Worm (Caenorhabditis elegans): ENCODE measurements around the gene F36H5.18.

Gene F36H5.18

ce11 chrII:1742535-1742934 is 17.2 kb upstream of the F36H5.18 start, which contains the start of gene F36H5.12:
F36H5.12 (plus strand) TSS chrII:1742835.
- TF ChIP-seq ama-1 (optimal IDR thresholded peaks at IDR 0.05) (no peak), nhr-20 (tag; optimal IDR thresholded peaks at IDR 0.05) (no peak), nhr-85 (tag) (no peak), snpc-4 (tag; optimal IDR thresholded peaks at IDR 0.05) (no peak), mep-1 (tag; optimal IDR thresholded peaks at IDR 0.05) (no peak), mab-9 (GFP tag; IDR thresholded peaks at IDR 0.05) (no peak), fkh-10 (GFP tag; optimal IDR thresholded peaks at IDR 0.05) (no peak), lin-39 (tag; optimal IDR thresholded peaks at IDR 0.05) (no peak), sptf-1 (tag; optimal IDR thresholded peaks at IDR 0.05) (no peak), ces-1 (GFP tag; optimal IDR thresholded peaks at IDR 0.05) (no peak), sup-37 (GFP tag; optimal IDR thresholded peaks at IDR 0.05) (no peak), egl-27 (tag; optimal IDR thresholded peaks at IDR 0.05) (no peak)

- TF ChIP-seq nhr-11 (tag; optimal IDR thresholded peaks at IDR 0.05) (no peak), rnt-1 (tag; optimal IDR thresholded peaks at IDR 0.05) (no peak), Y116A8C.19 (tag; optimal IDR thresholded peaks at IDR 0.05; ENCODE audit: borderline replicate concordance) (no peak), tbx-2 (tag; optimal IDR thresholded peaks at IDR 0.05) (no peak), elt-2 (tag; optimal IDR thresholded peaks at IDR 0.05) (no peak), grh-1 (GFP tag; IDR thresholded peaks at IDR 0.05) (no peak), unc-130 (tag; optimal IDR thresholded peaks at IDR 0.05) (no peak), fos-1 (tag; optimal IDR thresholded peaks at IDR 0.05) (no peak), nhr-76 (tag; optimal IDR thresholded peaks at IDR 0.05) (no peak), hlh-17 (GFP tag; optimal IDR thresholded peaks at IDR 0.05; ENCODE audit: borderline replicate concordance) (no peak), swsn-7 (tag; optimal IDR thresholded peaks at IDR 0.05) (no peak), fkh-10 (GFP tag; optimal IDR thresholded peaks at IDR 0.05) (no peak), ama-1 (optimal IDR thresholded peaks at IDR 0.05) (no peak), F16B12.6 (tag; optimal IDR thresholded peaks at IDR 0.05) (no peak), nhr-19 (GFP tag; conservative IDR thresholded peaks at IDR 0.05) (no peak), nhr-20 (tag; optimal IDR thresholded peaks at IDR 0.05) (no peak)
These were observed 15.5 kb upstream of the F36H5.18 start, which contains the start of gene clec-19 for ce11 chrII:1744183-1744582. clec-19 (plus strand) TSS chrII:1744483.

- TF ChIP-seq nhr-85 (tag), result no peak
- TF ChIP-seq C16A3.4 (tag; optimal IDR thresholded peaks at IDR 0.05), result no peak
- TF ChIP-seq dpl-1 (GFP tag; optimal IDR thresholded peaks at IDR 0.05), result no peak
- no peak for TF ChIP-seq efl-3 (GFP tag; optimal IDR thresholded peaks at IDR 0.05)
- no peak for TF ChIP-seq fkh-4 (tag; optimal IDR thresholded peaks at IDR 0.05; ENCODE audit: borderline replicate concordance)
- TF ChIP-seq unc-62 (GFP tag; optimal IDR thresholded peaks at IDR 0.05), result no peak
- TF ChIP-seq nhr-11 (tag; optimal IDR thresholded peaks at IDR 0.05), result no peak
- TF ChIP-seq unc-86 (tag; optimal IDR thresholded peaks at IDR 0.05), result no peak
- no peak for TF ChIP-seq nhr-77 (tag; optimal IDR thresholded peaks at IDR 0.05)
- no peak for TF ChIP-seq blmp-1 (tag; optimal IDR thresholded peaks at IDR 0.05)
- no peak for TF ChIP-seq nhr-20 (tag; optimal IDR thresholded peaks at IDR 0.05)
- no peak for TF ChIP-seq lin-35 (GFP tag; optimal IDR thresholded peaks at IDR 0.05)
- TF ChIP-seq hlh-17 (GFP tag; optimal IDR thresholded peaks at IDR 0.05; ENCODE audit: borderline replicate concordance), result no peak
- no peak for TF ChIP-seq egl-13 (tag; optimal IDR thresholded peaks at IDR 0.05)
These were observed 9.3 kb upstream of the F36H5.18 start, which contains the start of the genes F36H5.13 and F36H5.8 for ce11 chrII:1750413-1750812. F36H5.13 (minus strand) TSS chrII:1750513. F36H5.8 (minus strand) TSS chrII:1750686.

ce11 chrII:1752990-1753389 is 6.7 kb upstream of the F36H5.18 start, which contains the start of gene F36H5.9:
F36H5.9 (minus strand) TSS chrII:1753090.
- TF ChIP-seq alr-1 (tag; optimal IDR thresholded peaks at IDR 0.05; ENCODE audit: borderline replicate concordance) (no peak), mep-1 (tag; optimal IDR thresholded peaks at IDR 0.05) (no peak), ceh-63 (GFP tag; optimal IDR thresholded peaks at IDR 0.05) (no peak), blmp-1 (tag; optimal IDR thresholded peaks at IDR 0.05) (no peak), zag-1 (tag; optimal IDR thresholded peaks at IDR 0.05) (no peak), pax-3 (tag; optimal IDR thresholded peaks at IDR 0.05) (no peak), nhr-237 (tag; optimal IDR thresholded peaks at IDR 0.05) (no peak), C04F5.9 (tag; optimal IDR thresholded peaks at IDR 0.05) (no peak), lsy-2 (tag; optimal IDR thresholded peaks at IDR 0.05) (no peak), C16A3.4 (tag; optimal IDR thresholded peaks at IDR 0.05) (no peak), ceh-8 (GFP tag; optimal IDR thresholded peaks at IDR 0.05) (no peak), sup-37 (GFP tag; optimal IDR thresholded peaks at IDR 0.05) (no peak), ama-1 (optimal IDR thresholded peaks at IDR 0.05) (no peak)
